Fruit fly (Drosophila melanogaster): ENCODE data around the gene Sfp24F.

Sfp24F gene

dm6 chr2L:4393842-4394421 is 47.9 kb downstream of the Sfp24F start, which contains the start of gene CG3652 (continued):
- TF ChIP-seq Nf-YB (GFP tag; optimal IDR thresholded peaks at IDR 0.05): no peak
- 0 out of 2 replicates have a peak, but pooled peaks have one; percentile 20 for TF ChIP-seq lmd (GFP tag; IDR thresholded peaks at IDR 0.05)
- TF ChIP-seq CG11085 (GFP tag; IDR thresholded peaks at IDR 0.05): no peak
- 0 out of 3 replicates have a peak, but pooled peaks have one; percentile 21 for TF ChIP-seq Doc3 (GFP tag; IDR thresholded peaks at IDR 0.05; ENCODE audit: partially characterized antibody)
- no peak for TF ChIP-seq Fer2 (tag; optimal IDR thresholded peaks at IDR 0.05)
- no peak for TF ChIP-seq sens-2 (GFP tag; IDR thresholded peaks at IDR 0.05)
- no peak for TF ChIP-seq luna (GFP tag; optimal IDR thresholded peaks at IDR 0.05)
- no peak for TF ChIP-seq eyg (GFP tag; optimal IDR thresholded peaks at IDR 0.05)
- TF ChIP-seq Dfd (GFP tag; optimal IDR thresholded peaks at IDR 0.05): no peak
- no peak for TF ChIP-seq CG10462 (GFP tag; optimal IDR thresholded peaks at IDR 0.05)
- no peak for TF ChIP-seq Dip2 (GFP tag; IDR thresholded peaks at IDR 0.05)
- TF ChIP-seq Atf-2 (GFP tag; optimal IDR thresholded peaks at IDR 0.05): no peak
- TF ChIP-seq CG15479 (GFP tag; optimal IDR thresholded peaks at IDR 0.05): no peak
- no peak for TF ChIP-seq caup (GFP tag; optimal IDR thresholded peaks at IDR 0.05; ENCODE audit: severe bottlenecking)
- TF ChIP-seq tgo (GFP tag; IDR thresholded peaks at IDR 0.05): no peak
- TF ChIP-seq fd3F (GFP tag; optimal IDR thresholded peaks at IDR 0.05): no peak
- no peak for TF ChIP-seq crol (GFP tag; IDR thresholded peaks at IDR 0.05)
- TF ChIP-seq CG15601 (tag; optimal IDR thresholded peaks at IDR 0.05): no peak
- TF ChIP-seq Oaz (GFP tag; IDR thresholded peaks at IDR 0.05): no peak
- TF ChIP-seq NC2α (GFP tag; optimal IDR thresholded peaks at IDR 0.05): no peak
- peak; percentile 54 for TF ChIP-seq HLH4C (GFP tag; IDR thresholded peaks at IDR 0.05; ENCODE audit: partially characterized antibody)
- no peak for TF ChIP-seq insv (GFP tag; optimal IDR thresholded peaks at IDR 0.05)
- no peak for TF ChIP-seq CG9817 (tag; optimal IDR thresholded peaks at IDR 0.05)
- TF ChIP-seq Drgx (GFP tag; IDR thresholded peaks at IDR 0.05): no peak
- TF ChIP-seq CG2889 (GFP tag; IDR thresholded peaks at IDR 0.05): no peak
- TF ChIP-seq lbe (GFP tag; optimal IDR thresholded peaks at IDR 0.05): no peak
- peak; percentile 60 for TF ChIP-seq Scr (GFP tag; IDR thresholded peaks at IDR 0.05; ENCODE audit: partially characterized antibody)
- TF ChIP-seq CG6854 (GFP tag; optimal IDR thresholded peaks at IDR 0.05): no peak
- peak; percentile 9 for TF ChIP-seq CG13775 (GFP tag; optimal IDR thresholded peaks at IDR 0.05)
- no peak for TF ChIP-seq CG4424 (GFP tag; optimal IDR thresholded peaks at IDR 0.05)
- TF ChIP-seq ttk (GFP tag; IDR thresholded peaks at IDR 0.05): no peak
- TF ChIP-seq Bgb (GFP tag; IDR thresholded peaks at IDR 0.05; ENCODE audit: partially characterized antibody): peak; percentile 29; the same call in 1 of the 2 replicates
- TF ChIP-seq az2 (GFP tag; optimal IDR thresholded peaks at IDR 0.05): no peak
- no peak for TF ChIP-seq shn (GFP tag; optimal IDR thresholded peaks at IDR 0.05)
- no peak for TF ChIP-seq onecut (GFP tag; IDR thresholded peaks at IDR 0.05)
- no peak for TF ChIP-seq CG34422 (GFP tag; IDR thresholded peaks at IDR 0.05)
- TF ChIP-seq CG1024 (GFP tag; IDR thresholded peaks at IDR 0.05): no peak
- TF ChIP-seq trem (tag; optimal IDR thresholded peaks at IDR 0.05): peak; percentile 61
- no peak for TF ChIP-seq gce (GFP tag; IDR thresholded peaks at IDR 0.05)
- TF ChIP-seq Hr39 (optimal IDR thresholded peaks at IDR 0.05): no peak
- no peak for TF ChIP-seq lab (GFP tag; optimal IDR thresholded peaks at IDR 0.05)
- peak; percentile 84 for TF ChIP-seq Sin3A (optimal IDR thresholded peaks at IDR 0.05)
- peak; percentile 23 for TF ChIP-seq HLH54F (GFP tag; optimal IDR thresholded peaks at IDR 0.05)
- TF ChIP-seq B-H2 (GFP tag; optimal IDR thresholded peaks at IDR 0.05): no peak
- no peak for TF ChIP-seq Ada2b (GFP tag; IDR thresholded peaks at IDR 0.05)
- TF ChIP-seq Fer1 (GFP tag; optimal IDR thresholded peaks at IDR 0.05): no peak
- TF ChIP-seq CG15269 (tag; optimal IDR thresholded peaks at IDR 0.05): no peak
- no peak for TF ChIP-seq HmgZ (tag; optimal IDR thresholded peaks at IDR 0.05)
- TF ChIP-seq D (optimal IDR thresholded peaks at IDR 0.05): no peak
- TF ChIP-seq D (GFP tag; optimal IDR thresholded peaks at IDR 0.05): no peak
- TF ChIP-seq chinmo (GFP tag; IDR thresholded peaks at IDR 0.05; ENCODE audit: partially characterized antibody): 0 out of 4 replicates have a peak, but pooled peaks have one; percentile 21

Measured in whole organism, embryonic.